Worm (Caenorhabditis elegans): ENCODE results near the gene oat-1.
A peak's percentile ranks its signal among the peaks of the same experiment; 100 is the strongest.

The oat-1 gene

ce11 chrIV:8463716-8464115, 8.7 kb downstream of the oat-1 start, which contains the start of gene str-176:
Gene str-176, minus strand, starts transcription at chrIV:8463816.
- TF ChIP-seq pha-4 (tag; optimal IDR thresholded peaks at IDR 0.05) (no peak), lag-1 (GFP tag; IDR thresholded peaks at IDR 0.05) (no peak), lin-26 (GFP tag; IDR thresholded peaks at IDR 0.05) (no peak), F57C9.4 (tag; optimal IDR thresholded peaks at IDR 0.05) (no peak), F23B12.7 (tag; optimal IDR thresholded peaks at IDR 0.05; ENCODE audit: insufficient read depth) (no peak), ztf-6 (GFP tag; IDR thresholded peaks at IDR 0.05) (no peak), ZK185.1 (tag; optimal IDR thresholded peaks at IDR 0.05; ENCODE audit: poor library complexity, severe bottlenecking) (no peak), nhr-27 (tag; optimal IDR thresholded peaks at IDR 0.05) (no peak), F22D6.2 (tag; optimal IDR thresholded peaks at IDR 0.05) (no peak), snpc-1.1 (tag; optimal IDR thresholded peaks at IDR 0.05; ENCODE audit: insufficient read depth) (no peak), egrh-3 (GFP tag; IDR thresholded peaks at IDR 0.05) (no peak), F55B11.4 (tag; optimal IDR thresholded peaks at IDR 0.05; ENCODE audit: borderline replicate concordance, insufficient read depth) (no peak), F33H1.4 (GFP tag; IDR thresholded peaks at IDR 0.05) (no peak), ceh-79 (tag; optimal IDR thresholded peaks at IDR 0.05) (no peak), ccch-3 (GFP tag; optimal IDR thresholded peaks at IDR 0.05) (no peak), ztf-18 (tag; optimal IDR thresholded peaks at IDR 0.05) (no peak), attf-5 (GFP tag; optimal IDR thresholded peaks at IDR 0.05) (no peak), repo-1 (tag; optimal IDR thresholded peaks at IDR 0.05) (no peak), gei-17 (GFP tag; optimal IDR thresholded peaks at IDR 0.05) (no peak)

ce11 chrIV:8463069-8463468, 9.3 kb downstream of the oat-1 start:
- no peak for TF ChIP-seq F49E8.2 (tag; optimal IDR thresholded peaks at IDR 0.05; ENCODE audit: insufficient read depth)
- no peak for TF ChIP-seq fkh-3 (tag; optimal IDR thresholded peaks at IDR 0.05)
- peak; percentile 43 for TF ChIP-seq unc-62 (GFP tag; optimal IDR thresholded peaks at IDR 0.05)
- no peak for TF ChIP-seq F39B2.1 (GFP tag; IDR thresholded peaks at IDR 0.05)
- no peak for TF ChIP-seq hrde-1 (tag; optimal IDR thresholded peaks at IDR 0.05; ENCODE audit: borderline replicate concordance)
- no peak for TF ChIP-seq bed-1 (GFP tag; IDR thresholded peaks at IDR 0.05)
- TF ChIP-seq Y67H2A.10 (GFP tag; conservative IDR thresholded peaks at IDR 0.05) = no peak

ce11 chrIV:8462376-8462775, 10.0 kb downstream of the oat-1 start:
- TF ChIP-seq mel-28 (tag; optimal IDR thresholded peaks at IDR 0.05; ENCODE audit: borderline replicate concordance) = no peak
- no peak for TF ChIP-seq hmg-20 (GFP tag; IDR thresholded peaks at IDR 0.05)
- no peak for TF ChIP-seq Y67H2A.10 (GFP tag; conservative IDR thresholded peaks at IDR 0.05)
- TF ChIP-seq snpc-1.1 (tag; optimal IDR thresholded peaks at IDR 0.05; ENCODE audit: insufficient read depth) = no peak
- no peak for TF ChIP-seq gei-17 (GFP tag; optimal IDR thresholded peaks at IDR 0.05)
- no peak for TF ChIP-seq B0035.1 (tag; optimal IDR thresholded peaks at IDR 0.05)
- no peak for TF ChIP-seq ztf-22 (GFP tag; optimal IDR thresholded peaks at IDR 0.05)
- TF ChIP-seq ceh-100 (GFP tag; IDR thresholded peaks at IDR 0.05) = no peak
- no peak for TF ChIP-seq hmg-1.2 (GFP tag; IDR thresholded peaks at IDR 0.05)
- TF ChIP-seq bed-2 (GFP tag; IDR thresholded peaks at IDR 0.05) = no peak
- TF ChIP-seq nhr-27 (tag; optimal IDR thresholded peaks at IDR 0.05) = no peak

- TF ChIP-seq nfya-1 (tag; optimal IDR thresholded peaks at IDR 0.05; ENCODE audit: borderline replicate concordance, insufficient read depth) (no peak), somi-1 (GFP tag; optimal IDR thresholded peaks at IDR 0.05) (no peak), ztf-3 (GFP tag; optimal IDR thresholded peaks at IDR 0.05) (no peak), lsl-1 (GFP tag; optimal IDR thresholded peaks at IDR 0.05) (no peak), hlh-26 (GFP tag; conservative IDR thresholded peaks at IDR 0.05) (no peak), F33H1.4 (GFP tag; IDR thresholded peaks at IDR 0.05) (no peak), F39B2.1 (GFP tag; IDR thresholded peaks at IDR 0.05) (no peak), ztf-26 (tag; optimal IDR thresholded peaks at IDR 0.05) (no peak), dpff-1 (tag; optimal IDR thresholded peaks at IDR 0.05) (no peak), F55B11.4 (tag; optimal IDR thresholded peaks at IDR 0.05; ENCODE audit: borderline replicate concordance, insufficient read depth) (no peak), Y53F4B.3 (GFP tag; IDR thresholded peaks at IDR 0.05) (no peak), madf-10 (tag; optimal IDR thresholded peaks at IDR 0.05) (no peak), K12H6.12 (tag; optimal IDR thresholded peaks at IDR 0.05) (no peak), tbp1 (GFP tag; optimal IDR thresholded peaks at IDR 0.05) (no peak), ztf-6 (GFP tag; IDR thresholded peaks at IDR 0.05) (no peak), F49E8.2 (tag; optimal IDR thresholded peaks at IDR 0.05; ENCODE audit: insufficient read depth) (no peak)
Measured at ce11 chrIV:8461177-8461576, 11.2 kb downstream of the oat-1 start.

All from whole organism, young adult.